Worm (Caenorhabditis elegans) whole organism, L2 larva: ENCODE data around the gene T24G10.2.

ENCODE experiments used
- ZK546.5 ChIP-seq: sonication (generic microtip); optimal IDR thresholded peaks from 2 replicates; lab custom pipeline; 2017; ENCODE audit warnings: missing biosample characterization, missing genetic modification characterization
- ceh-82 ChIP-seq: fragments of 150-350 bp; optimal IDR thresholded peaks from 2 replicates; lab custom pipeline; 2014; ENCODE audit warnings: missing biosample characterization, missing genetic modification characterization
- egl-27 ChIP-seq: sonication (generic microtip); optimal IDR thresholded peaks from 3 replicates; lab custom pipeline; 2017; ENCODE audit warnings: missing biosample characterization, missing genetic modification reagents, missing genetic modification characterization
- fos-1 ChIP-seq: fragments of 150-350 bp; optimal IDR thresholded peaks from 2 replicates; lab custom pipeline; 2014; ENCODE audit warnings: missing biosample characterization, missing genetic modification characterization
- gmeb-1 ChIP-seq: fragments of 150-350 bp; optimal IDR thresholded peaks from 2 replicates; lab custom pipeline; 2014; ENCODE audit warnings: missing biosample characterization, missing genetic modification characterization
- lin-39 ChIP-seq: fragments of 150-350 bp; optimal IDR thresholded peaks from 2 replicates; lab custom pipeline; 2014; ENCODE audit warnings: missing biosample characterization, missing genetic modification reagents, missing genetic modification characterization
- lsy-2 ChIP-seq, 2 experiments: fragments of 150-350 bp in 1 of 2; sonication (generic microtip) in 1 of 2; optimal IDR thresholded peaks; 2 replicates each; lab custom pipeline; 2014 to 2017; ENCODE audit warnings: missing biosample characterization in 2 of 2, missing genetic modification characterization in 2 of 2
- nhr-25 ChIP-seq: fragments of 150-350 bp; sonication (generic microtip); optimal IDR thresholded peaks from 3 replicates; lab custom pipeline; 2014; ENCODE audit warnings: missing biosample characterization, missing genetic modification characterization
- skn-1 ChIP-seq: sonication (generic microtip); optimal IDR thresholded peaks from 2 replicates; lab custom pipeline; 2017; ENCODE audit warnings: missing biosample characterization, missing genetic modification characterization
- unc-39 ChIP-seq: fragments of 150-350 bp; optimal IDR thresholded peaks from 2 replicates; lab custom pipeline; 2014; ENCODE audit warnings: missing biosample characterization, missing genetic modification characterization
- unc-55 ChIP-seq: fragments of 150-350 bp; sonication (generic microtip); optimal IDR thresholded peaks from 3 replicates; lab custom pipeline; 2014; ENCODE audit warnings: missing biosample characterization, missing genetic modification reagents, missing genetic modification characterization
- zag-1 ChIP-seq: fragments of 150-350 bp; optimal IDR thresholded peaks from 2 replicates; lab custom pipeline; 2014; ENCODE audit warnings: missing biosample characterization, missing genetic modification characterization
- ztf-11 ChIP-seq: sonication (generic microtip); optimal IDR thresholded peaks from 2 replicates; lab custom pipeline; 2017; ENCODE audit warnings: missing biosample characterization, missing genetic modification characterization
- ztf-4 ChIP-seq: fragments of 150-350 bp; optimal IDR thresholded peaks from 2 replicates; lab custom pipeline; 2014; ENCODE audit warnings: missing biosample characterization, missing genetic modification characterization

- no peak for TF ChIP-seq egl-27 (tag; lab: Kevin White, UChicago)
- no peak for TF ChIP-seq gmeb-1 (tag; lab: Kevin White, UChicago)
- TF ChIP-seq ceh-82 (tag; lab: Kevin White, UChicago): no peak
- no peak for TF ChIP-seq ztf-11
- no peak for TF ChIP-seq ZK546.5 (tag; lab: Kevin White, UChicago)
- TF ChIP-seq skn-1 (tag; lab: Kevin White, UChicago): no peak
- no peak for TF ChIP-seq nhr-25 (tag; lab: Kevin White, UChicago)
- TF ChIP-seq lsy-2 (tag; optimal IDR thresholded peaks at IDR 0.05; lab: Kevin White, UChicago): no peak
- no peak for TF ChIP-seq zag-1 (tag; lab: Kevin White, UChicago)
- no peak for TF ChIP-seq lin-39 (tag; lab: Kevin White, UChicago)
- TF ChIP-seq unc-39 (tag; lab: Kevin White, UChicago): no peak
- TF ChIP-seq ztf-4 (tag; lab: Kevin White, UChicago): no peak
- TF ChIP-seq fos-1 (tag; lab: Kevin White, UChicago): no peak
- TF ChIP-seq unc-55 (GFP tag; lab: Kevin White, UChicago): no peak
These were observed 18.5 kb upstream of the T24G10.2 start, which contains the start of gene F48E8.3 for ce11 chrIII:5461079-5461478.
